Fruit fly (Drosophila melanogaster) whole organism, wandering third instar larva: ENCODE data around the gene Nph.

ENCODE experiments used
- Abd-B ChIP-seq: fragments of >200 bp; optimal IDR thresholded peaks from 2 replicates; lab custom pipeline; 2017; ENCODE audit warnings: missing biosample characterization, missing genetic modification characterization
- CG32264 ChIP-seq: fragments of 200-800 bp; sonication (Bioruptor generic); optimal IDR thresholded peaks from 2 replicates; lab custom pipeline; 2016; ENCODE audit warnings: missing biosample characterization, missing genetic modification characterization
- CG9705 ChIP-seq: fragments of 200-800 bp; sonication (Bioruptor generic); optimal IDR thresholded peaks from 2 replicates; lab custom pipeline; 2018; ENCODE audit warnings: missing biosample characterization, mild to moderate bottlenecking, missing genetic modification characterization
- CrebA ChIP-seq: fragments of 200-800 bp; sonication (Bioruptor generic); optimal IDR thresholded peaks from 2 replicates; lab custom pipeline; 2016; ENCODE audit warnings: missing biosample characterization, mild to moderate bottlenecking, missing genetic modification characterization, borderline replicate concordance
- Dfd ChIP-seq: fragments of >200 bp; optimal IDR thresholded peaks from 2 replicates; lab custom pipeline; 2017; ENCODE audit warnings: missing biosample characterization, missing genetic modification characterization
- Dif ChIP-seq: fragments of 200-275, 200-300 bp; sonication (Bioruptor generic); optimal IDR thresholded peaks from 2 replicates; lab custom pipeline; 2018; ENCODE audit warnings: missing biosample characterization, missing genetic modification characterization; ENCODE audit not compliant: partially characterized antibody
- GATAd ChIP-seq: sonication (Bioruptor generic); optimal IDR thresholded peaks from 2 replicates; lab custom pipeline; 2016; ENCODE audit warnings: missing biosample characterization, missing genetic modification characterization
- HLH106 ChIP-seq: fragments of 200-800 bp; optimal IDR thresholded peaks from 3 replicates; lab custom pipeline; 2019; ENCODE audit warnings: missing biosample characterization, mild to moderate bottlenecking, missing genetic modification characterization, moderate library complexity
- Hnf4 ChIP-seq: fragments of 200-800 bp; sonication (Bioruptor generic); optimal IDR thresholded peaks from 2 replicates; lab custom pipeline; 2016; ENCODE audit warnings: missing biosample characterization, mild to moderate bottlenecking, missing genetic modification characterization
- Hr78 ChIP-seq: fragments of >200 bp; optimal IDR thresholded peaks from 2 replicates; lab custom pipeline; 2017; ENCODE audit warnings: missing biosample characterization, missing genetic modification characterization
- Hr83 ChIP-seq: fragments of 200-300 bp; sonication (Bioruptor generic); optimal IDR thresholded peaks from 2 replicates; lab custom pipeline; 2016; ENCODE audit warnings: missing biosample characterization, mild to moderate bottlenecking, missing genetic modification characterization, moderate library complexity; ENCODE audit not compliant: poor library complexity, severe bottlenecking
- Jra ChIP-seq: sonication (Bioruptor generic); optimal IDR thresholded peaks from 2 replicates; lab custom pipeline; 2016; ENCODE audit warnings: missing biosample characterization, missing genetic modification characterization
- Mio ChIP-seq: sonication (Bioruptor generic); optimal IDR thresholded peaks from 2 replicates; lab custom pipeline; 2016; ENCODE audit warnings: missing biosample characterization, missing genetic modification characterization
- Myc ChIP-seq: fragments of >200 bp; optimal IDR thresholded peaks from 2 replicates; lab custom pipeline; 2017
- N ChIP-seq: fragments of >200 bp; optimal IDR thresholded peaks from 2 replicates; lab custom pipeline; 2018; ENCODE audit warnings: missing biosample characterization, missing external identifiers, missing genetic modification characterization
- OdsH ChIP-seq: fragments of 200-800 bp; sonication (Bioruptor generic); optimal IDR thresholded peaks from 2 replicates; lab custom pipeline; 2016; ENCODE audit warnings: missing biosample characterization, mild to moderate bottlenecking, missing genetic modification characterization
- Rel ChIP-seq, 2 experiments: fragments of 200-800 bp; sonication (Bioruptor generic) in 1 of 2; optimal IDR thresholded peaks; 2 replicates in 1 of 2; 3 replicates in 1 of 2; lab custom pipeline; 2016 to 2019; ENCODE audit warnings: mild to moderate bottlenecking in 2 of 2, missing biosample characterization in 2 of 2, missing genetic modification characterization in 2 of 2, moderate library complexity in 1 of 2
- Sp1 ChIP-seq: fragments of 200-800 bp; sonication (Bioruptor generic); optimal IDR thresholded peaks from 3 replicates; lab custom pipeline; 2019; ENCODE audit warnings: missing biosample characterization, mild to moderate bottlenecking, missing genetic modification characterization, moderate library complexity
- Vsx2 ChIP-seq: fragments of 200-300, 225-300 bp; sonication (Bioruptor generic); optimal IDR thresholded peaks from 2 replicates; lab custom pipeline; 2018; ENCODE audit warnings: missing biosample characterization, missing genetic modification characterization; ENCODE audit not compliant: partially characterized antibody
- br ChIP-seq: fragments of 200-800 bp; sonication (Bioruptor generic); optimal IDR thresholded peaks from 2 replicates; lab custom pipeline; 2016; ENCODE audit warnings: missing biosample characterization, missing genetic modification characterization
- brk ChIP-seq: fragments of 200-800 bp; sonication (Bioruptor generic); optimal IDR thresholded peaks from 2 replicates; lab custom pipeline; 2016; ENCODE audit warnings: missing biosample characterization, mild to moderate bottlenecking, missing genetic modification characterization
- dl ChIP-seq, 2 experiments: fragments of 175-275, 200-275 bp in 1 of 2; fragments of 200-275 bp in 1 of 2; sonication (Bioruptor generic); optimal IDR thresholded peaks; lab custom pipeline; 2018; ENCODE audit warnings: mild to moderate bottlenecking in 2 of 2, missing biosample characterization in 2 of 2, missing genetic modification characterization in 2 of 2, moderate library complexity in 2 of 2; ENCODE audit not compliant: partially characterized antibody in 2 of 2, insufficient read depth in 1 of 2
- dmrt93B ChIP-seq: fragments of 200-800 bp; sonication (Bioruptor generic); optimal IDR thresholded peaks from 2 replicates; lab custom pipeline; 2018; ENCODE audit warnings: missing biosample characterization, mild to moderate bottlenecking, missing genetic modification characterization
- dsf ChIP-seq: sonication (Bioruptor generic); optimal IDR thresholded peaks from 2 replicates; lab custom pipeline; 2016; ENCODE audit warnings: missing biosample characterization, missing genetic modification characterization, borderline replicate concordance
- ey ChIP-seq: fragments of 200-800 bp; sonication (Bioruptor generic); optimal IDR thresholded peaks from 2 replicates; lab custom pipeline; 2016; ENCODE audit warnings: missing biosample characterization, missing genetic modification characterization
- foxo ChIP-seq, 2 experiments: fragments of 200-800 bp; sonication (Bioruptor generic); optimal IDR thresholded peaks; 2 replicates in 1 of 2; 3 replicates in 1 of 2; lab custom pipeline; 2016 to 2017; ENCODE audit warnings: missing biosample characterization in 2 of 2, missing genetic modification characterization in 2 of 2
- fru ChIP-seq: fragments of 200-800 bp; sonication (Bioruptor generic); optimal IDR thresholded peaks from 3 replicates; lab custom pipeline; 2016; ENCODE audit warnings: missing biosample characterization, mild to moderate bottlenecking, missing genetic modification characterization
- h ChIP-seq: fragments of 200-800 bp; sonication (Bioruptor generic); optimal IDR thresholded peaks from 3 replicates; lab custom pipeline; 2016; ENCODE audit warnings: missing biosample characterization, mild to moderate bottlenecking, missing genetic modification characterization
- jim ChIP-seq: fragments of 175-275, 200-325 bp; sonication (Bioruptor generic); optimal IDR thresholded peaks from 2 replicates; lab custom pipeline; 2016; ENCODE audit warnings: missing biosample characterization, mild to moderate bottlenecking, missing genetic modification characterization
- lola ChIP-seq: fragments of >200 bp; optimal IDR thresholded peaks from 2 replicates; lab custom pipeline; 2017; ENCODE audit warnings: missing biosample characterization, missing genetic modification characterization
- pan ChIP-seq: fragments of >200 bp; optimal IDR thresholded peaks from 2 replicates; lab custom pipeline; 2017
- psq ChIP-seq: fragments of 200-800 bp; sonication (Bioruptor generic); optimal IDR thresholded peaks from 3 replicates; lab custom pipeline; 2017; ENCODE audit warnings: missing biosample characterization, mild to moderate bottlenecking, missing genetic modification characterization, moderate library complexity
- rgr ChIP-seq: fragments of 200-800 bp; sonication (Bioruptor generic); optimal IDR thresholded peaks from 3 replicates; lab custom pipeline; 2016; ENCODE audit warnings: missing biosample characterization, mild to moderate bottlenecking, missing genetic modification characterization
- sage ChIP-seq: fragments of 200-800 bp; sonication (Bioruptor generic); optimal IDR thresholded peaks from 2 replicates; lab custom pipeline; 2016; ENCODE audit warnings: missing biosample characterization, mild to moderate bottlenecking, missing genetic modification characterization
- sv ChIP-seq: fragments of 200-800 bp; sonication (Bioruptor generic); optimal IDR thresholded peaks from 3 replicates; lab custom pipeline; 2016; ENCODE audit warnings: missing biosample characterization, missing genetic modification characterization
- tai ChIP-seq: sonication (Bioruptor generic); optimal IDR thresholded peaks from 2 replicates; lab custom pipeline; 2016; ENCODE audit warnings: missing biosample characterization, missing genetic modification characterization
- usp ChIP-seq: fragments of >200 bp; optimal IDR thresholded peaks from 2 replicates; lab custom pipeline; 2017; ENCODE audit warnings: missing biosample characterization, missing genetic modification characterization
- woc ChIP-seq: sonication (Bioruptor generic); optimal IDR thresholded peaks from 2 replicates; lab custom pipeline; 2016; ENCODE audit warnings: missing biosample characterization, mild to moderate bottlenecking, missing genetic modification characterization

Gene Nph

dm6 chr3R:30051933-30052332, 47.3 kb upstream of the Nph start, which contains the start of gene CG15528:
TSS of gene CG15528 (minus strand) at chr3R:30052112.
- no peak for TF ChIP-seq sage (GFP tag; lab: Kevin White, UChicago)
- no peak for TF ChIP-seq dmrt93B (GFP tag; lab: Kevin White, UChicago)
- no peak for TF ChIP-seq foxo (GFP tag; optimal IDR thresholded peaks at IDR 0.05; lab: Kevin White, UChicago)
- TF ChIP-seq Dfd (GFP tag; lab: Kevin White, UChicago) = no peak
- no peak for TF ChIP-seq GATAd
- TF ChIP-seq usp (GFP tag; lab: Kevin White, UChicago) = no peak

dm6 chr3R:30050448-30050847, 45.8 kb upstream of the Nph start:
- no peak for TF ChIP-seq sv
- TF ChIP-seq usp (GFP tag; lab: Kevin White, UChicago) = no peak
- no peak for TF ChIP-seq dsf (GFP tag; lab: Kevin White, UChicago)
- no peak for TF ChIP-seq sage (GFP tag; lab: Kevin White, UChicago)
- no peak for TF ChIP-seq brk (GFP tag; lab: Kevin White, UChicago)
- no peak for TF ChIP-seq HLH106
- no peak for TF ChIP-seq Vsx2 (GFP tag; lab: Kevin White, UChicago)
- no peak for TF ChIP-seq psq
- no peak for TF ChIP-seq pan
- TF ChIP-seq Dif = no peak
- TF ChIP-seq rgr (GFP tag; lab: Kevin White, UChicago) = no peak
- no peak for TF ChIP-seq CrebA
- TF ChIP-seq Sp1 (GFP tag; lab: Kevin White, UChicago) = no peak
- no peak for TF ChIP-seq Hr78
- TF ChIP-seq woc (GFP tag; lab: Kevin White, UChicago) = no peak
- TF ChIP-seq ey (GFP tag; lab: Kevin White, UChicago) = no peak
- no peak for TF ChIP-seq Hnf4
- TF ChIP-seq, all 38 proteins: peak for 0

- TF ChIP-seq pan = no peak
- TF ChIP-seq Vsx2 (GFP tag; lab: Kevin White, UChicago) = no peak
- TF ChIP-seq tai = no peak
- TF ChIP-seq N (GFP tag; lab: Kevin White, UChicago) = no peak
- TF ChIP-seq fru (GFP tag; lab: Kevin White, UChicago) = peak; percentile 96
- peak; percentile 95 for TF ChIP-seq Hnf4
- TF ChIP-seq HLH106 = peak; percentile 95
- TF ChIP-seq Dfd (GFP tag; lab: Kevin White, UChicago) = no peak
- TF ChIP-seq Dif = no peak
- no peak for TF ChIP-seq brk (GFP tag; lab: Kevin White, UChicago)
- TF ChIP-seq lola (GFP tag; lab: Kevin White, UChicago) = no peak
- TF ChIP-seq woc (GFP tag; lab: Kevin White, UChicago) = peak; percentile 93
- peak; percentile 93 for TF ChIP-seq Jra
- peak; percentile 91 for TF ChIP-seq OdsH (GFP tag; lab: Kevin White, UChicago)
- peak; percentile 95 for TF ChIP-seq rgr (GFP tag; lab: Kevin White, UChicago)
- TF ChIP-seq Rel (GFP tag; optimal IDR thresholded peaks at IDR 0.05; lab: Kevin White, UChicago) = no peak
- TF ChIP-seq Rel (tag; optimal IDR thresholded peaks at IDR 0.05; lab: Kevin White, UChicago) = peak; percentile 67
- TF ChIP-seq dmrt93B (GFP tag; lab: Kevin White, UChicago) = peak; percentile 97
- peak; percentile 97 for TF ChIP-seq h (GFP tag; lab: Kevin White, UChicago)
- peak; percentile 82 for TF ChIP-seq sv
- peak; percentile 84 to 96 for TF ChIP-seq foxo (GFP tag; optimal IDR thresholded peaks at IDR 0.05; lab: Kevin White, UChicago)
- no peak for TF ChIP-seq dl (GFP tag; optimal IDR thresholded peaks at IDR 0.05; lab: Kevin White, UChicago; ENCODE audit: insufficient read depth in 1 of 2, partially characterized antibody in 2 of 2)
- TF ChIP-seq psq = peak; percentile 83
- peak; percentile 76 for TF ChIP-seq Myc
- TF ChIP-seq GATAd = peak; percentile 90
- no peak for TF ChIP-seq CrebA
- no peak for TF ChIP-seq Hr78
- peak; percentile 89 for TF ChIP-seq dsf (GFP tag; lab: Kevin White, UChicago)
- peak; percentile 99 for TF ChIP-seq Hr83 (GFP tag; lab: Kevin White, UChicago)
- peak; percentile 92 for TF ChIP-seq Sp1 (GFP tag; lab: Kevin White, UChicago)
- TF ChIP-seq Mio (GFP tag; lab: Kevin White, UChicago) = peak; percentile 74
- TF ChIP-seq br (GFP tag; lab: Kevin White, UChicago) = peak; percentile 95
- no peak for TF ChIP-seq Abd-B (GFP tag; lab: Kevin White, UChicago)
- TF ChIP-seq ey (GFP tag; lab: Kevin White, UChicago) = peak; percentile 89
- peak; percentile 88 for TF ChIP-seq sage (GFP tag; lab: Kevin White, UChicago)
- peak; percentile 94 for TF ChIP-seq CG32264 (GFP tag; lab: Kevin White, UChicago)
- TF ChIP-seq jim = peak; percentile 34
- TF ChIP-seq usp (GFP tag; lab: Kevin White, UChicago) = no peak
- TF ChIP-seq CG9705 (GFP tag; lab: Kevin White, UChicago) = peak; percentile 96
These were observed 41.7 kb upstream of the Nph start, which contains the start of the genes RpL32 and CG7943 for dm6 chr3R:30046029-30047001. TSS of gene RpL32 (minus strand) at chr3R:30046161. TSS of gene CG7943 (plus strand) at chr3R:30046470.
